Worm (Caenorhabditis elegans) whole organism, midembryonic: ENCODE measurements around the gene C18A11.3.

Source experiments
- T22C8.4 ChIP-seq: fragments of 200-800 bp; sonication (Bioruptor generic); IDR thresholded peaks from 2 replicates; pipeline ENCODE4 v1.3.6; 2022; ENCODE audit warnings: missing genetic modification characterization, missing compliant biosample characterization
- ref-1 ChIP-seq: fragments of 200-800 bp; sonication (Bioruptor generic); conservative IDR thresholded peaks from 2 replicates; pipeline ENCODE4 v1.3.6; 2022; ENCODE audit warnings: missing genetic modification reagents, missing genetic modification characterization, missing compliant biosample characterization
- tab-1 ChIP-seq: fragments of 200-800 bp; sonication (Bioruptor generic); IDR thresholded peaks from 2 replicates; pipeline ENCODE4 v1.3.6; 2022; ENCODE audit warnings: missing genetic modification characterization, missing compliant biosample characterization
- ztf-29 ChIP-seq: fragments of 200-800 bp; sonication (Bioruptor generic); IDR thresholded peaks from 2 replicates; pipeline ENCODE4 v1.3.6; 2022; ENCODE audit warnings: missing genetic modification reagents, missing genetic modification characterization, missing compliant biosample characterization

DNA sequence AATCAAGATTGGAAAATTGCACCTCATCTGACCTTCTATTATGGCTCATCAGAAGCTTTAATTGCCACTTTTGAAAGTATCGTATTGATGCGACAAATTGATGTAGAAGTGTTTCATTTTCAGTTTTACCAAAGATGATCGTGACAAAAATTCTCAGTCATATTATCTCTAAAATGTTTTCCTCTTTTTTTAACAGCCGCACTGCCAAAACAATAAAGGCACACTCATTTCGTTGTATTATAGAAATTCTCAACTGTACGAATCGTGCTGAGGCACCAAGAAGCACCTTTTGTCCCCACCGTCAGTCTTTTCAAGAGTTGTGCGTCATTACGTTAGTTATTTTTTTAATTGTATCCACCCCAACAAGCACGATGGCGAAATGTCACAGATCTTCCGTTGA, 47.0 kb downstream of the C18A11.3 start, which contains the start of gene K07E3.9:
- no peak for TF ChIP-seq T22C8.4 (GFP tag; lab: Robert Waterston, UW)
- TF ChIP-seq ref-1 (GFP tag; lab: Robert Waterston, UW), result no peak
- TF ChIP-seq ztf-29 (GFP tag; lab: Robert Waterston, UW), result no peak
- no peak for TF ChIP-seq tab-1 (GFP tag; lab: Robert Waterston, UW)
